Worm (Caenorhabditis elegans) whole organism, young adult: ENCODE results near the gene D2023.6.
A peak's percentile ranks its signal among the peaks of the same experiment; 100 is the strongest.

Experiments
- B0019.2 ChIP-seq: fragments of 200-800 bp; sonication (Bioruptor generic); conservative IDR thresholded peaks from 2 replicates; pipeline ENCODE4 v1.3.6; 2022; ENCODE audit warnings: missing genetic modification reagents, missing genetic modification characterization, missing compliant biosample characterization
- C17E4.6 ChIP-seq: fragments of 200-800 bp; sonication (Bioruptor generic); IDR thresholded peaks from 2 replicates; pipeline ENCODE4 v1.3.6; 2022; ENCODE audit warnings: missing genetic modification reagents, missing genetic modification characterization, missing compliant biosample characterization
- F37B4.10 ChIP-seq: fragments of 200-800 bp; sonication (Bioruptor generic); IDR thresholded peaks from 2 replicates; pipeline ENCODE4 v1.3.6; 2022; ENCODE audit warnings: missing genetic modification characterization, missing compliant biosample characterization
- F39B2.1 ChIP-seq: fragments of 200-800 bp; sonication (Bioruptor generic); IDR thresholded peaks from 2 replicates; pipeline ENCODE4 v1.3.6; 2022; ENCODE audit warnings: missing genetic modification reagents, missing genetic modification characterization, missing compliant biosample characterization
- F49E8.2 ChIP-seq: sonication (generic microtip); optimal IDR thresholded peaks from 3 replicates; lab custom pipeline; 2017; ENCODE audit warnings: missing genetic modification characterization, mild to moderate bottlenecking, missing compliant biosample characterization, antibody characterized with exemption, moderate library complexity; ENCODE audit not compliant: insufficient read depth
- F55B11.4 ChIP-seq: sonication (generic microtip); optimal IDR thresholded peaks from 2 replicates; lab custom pipeline; 2016; ENCODE audit warnings: missing compliant biosample characterization, missing genetic modification characterization, borderline replicate concordance; ENCODE audit not compliant: insufficient read depth
- F57A8.1 ChIP-seq: fragments of 200-800 bp; sonication (Bioruptor generic); optimal IDR thresholded peaks from 2 replicates; lab custom pipeline; 2018; ENCODE audit warnings: mild to moderate bottlenecking, missing genetic modification characterization, moderate library complexity, missing compliant biosample characterization
- K11D2.4 ChIP-seq: fragments of 200-800 bp; sonication (Bioruptor generic); IDR thresholded peaks from 2 replicates; pipeline ENCODE4 v1.3.6; 2022; ENCODE audit warnings: missing genetic modification reagents, missing genetic modification characterization, missing compliant biosample characterization
- K12H6.12 ChIP-seq: fragments of 200-800 bp; sonication (Bioruptor generic); optimal IDR thresholded peaks from 2 replicates; lab custom pipeline; 2018; ENCODE audit warnings: mild to moderate bottlenecking, missing genetic modification characterization, missing compliant biosample characterization
- T07F8.4 ChIP-seq: sonication (generic microtip); optimal IDR thresholded peaks from 2 replicates; lab custom pipeline; 2016; ENCODE audit warnings: mild to moderate bottlenecking, missing genetic modification characterization, moderate library complexity, missing compliant biosample characterization
- T26A5.8 ChIP-seq: sonication (generic microtip); optimal IDR thresholded peaks from 2 replicates; lab custom pipeline; 2016; ENCODE audit warnings: missing genetic modification characterization, missing compliant biosample characterization
- Y53F4B.3 ChIP-seq: fragments of 200-800 bp; sonication (Bioruptor generic); IDR thresholded peaks from 2 replicates; pipeline ENCODE4 v1.3.6; 2022; ENCODE audit warnings: missing genetic modification reagents, missing genetic modification characterization, missing compliant biosample characterization
- athp-1 ChIP-seq: sonication (generic microtip); optimal IDR thresholded peaks from 2 replicates; lab custom pipeline; 2017; ENCODE audit warnings: mild to moderate bottlenecking, missing genetic modification characterization, missing compliant biosample characterization
- attf-3 ChIP-seq: fragments of 200-800 bp; sonication (Bioruptor generic); conservative IDR thresholded peaks from 2 replicates; pipeline ENCODE4 v1.3.6; 2022; ENCODE audit warnings: missing genetic modification reagents, missing genetic modification characterization, missing compliant biosample characterization
- bed-1 ChIP-seq: fragments of 200-800 bp; sonication (Bioruptor generic); IDR thresholded peaks from 2 replicates; pipeline ENCODE4 v1.3.6; 2022; ENCODE audit warnings: missing genetic modification reagents, missing genetic modification characterization, missing compliant biosample characterization
- ccch-3 ChIP-seq: fragments of 200-800 bp; sonication (Bioruptor generic); optimal IDR thresholded peaks from 2 replicates; lab custom pipeline; 2018; ENCODE audit warnings: mild to moderate bottlenecking, missing genetic modification characterization, missing compliant biosample characterization
- ceh-27 ChIP-seq: fragments of 200-800 bp; sonication (Bioruptor generic); optimal IDR thresholded peaks from 2 replicates; lab custom pipeline; 2018; ENCODE audit warnings: mild to moderate bottlenecking, missing genetic modification characterization, moderate library complexity, missing compliant biosample characterization
- ceh-58 ChIP-seq: fragments of 200-800 bp; sonication (Bioruptor generic); IDR thresholded peaks from 2 replicates; pipeline ENCODE4 v1.3.6; 2022; ENCODE audit warnings: missing genetic modification characterization, missing compliant biosample characterization
- ceh-91 ChIP-seq: fragments of 200-800 bp; sonication (Bioruptor generic); IDR thresholded peaks from 2 replicates; pipeline ENCODE4 v1.3.6; 2022; ENCODE audit warnings: missing genetic modification reagents, missing genetic modification characterization, missing compliant biosample characterization
- chd-7 ChIP-seq: sonication (generic microtip); optimal IDR thresholded peaks from 2 replicates; lab custom pipeline; 2016; ENCODE audit warnings: mild to moderate bottlenecking, missing genetic modification characterization, moderate library complexity, missing compliant biosample characterization
- die-1 ChIP-seq: sonication (generic microtip); optimal IDR thresholded peaks from 2 replicates; lab custom pipeline; 2016; ENCODE audit warnings: missing genotype, mild to moderate bottlenecking, missing genetic modification characterization, missing compliant biosample characterization
- dpl-1 ChIP-seq: fragments of 150-350 bp; optimal IDR thresholded peaks from 2 replicates; lab custom pipeline; 2014; ENCODE audit warnings: missing biosample characterization, missing genetic modification reagents, missing genetic modification characterization
- egrh-3 ChIP-seq: fragments of 200-800 bp; sonication (Bioruptor generic); IDR thresholded peaks from 2 replicates; pipeline ENCODE4 v1.3.6; 2022; ENCODE audit warnings: missing genetic modification reagents, missing genetic modification characterization, missing compliant biosample characterization
- ets-4 ChIP-seq: fragments of 200-800 bp; sonication (Bioruptor generic); optimal IDR thresholded peaks from 2 replicates; lab custom pipeline; 2018; ENCODE audit warnings: mild to moderate bottlenecking, missing genetic modification characterization, missing compliant biosample characterization
- fkh-3 ChIP-seq: sonication (generic microtip); optimal IDR thresholded peaks from 2 replicates; lab custom pipeline; 2016; ENCODE audit warnings: mild to moderate bottlenecking, missing genetic modification characterization, missing compliant biosample characterization
- hlh-12 ChIP-seq: sonication (generic microtip); optimal IDR thresholded peaks from 2 replicates; lab custom pipeline; 2016; ENCODE audit warnings: missing genetic modification characterization, missing compliant biosample characterization
- hrde-1 ChIP-seq: sonication (generic microtip); optimal IDR thresholded peaks from 2 replicates; lab custom pipeline; 2016; ENCODE audit warnings: missing genetic modification characterization, mild to moderate bottlenecking, missing compliant biosample characterization, moderate library complexity, missing genotype, missing genetic modification reagents, borderline replicate concordance
- let-607 ChIP-seq, 2 experiments: fragments of 200-800 bp in 1 of 2; sonication (Bioruptor generic) in 1 of 2; sonication (generic microtip) in 1 of 2; optimal IDR thresholded peaks; 2 replicates each; lab custom pipeline; 2016 to 2018; ENCODE audit warnings: mild to moderate bottlenecking in 2 of 2, missing compliant biosample characterization in 2 of 2, missing genetic modification characterization in 2 of 2, moderate library complexity in 2 of 2, missing genotype in 1 of 2
- lin-54 ChIP-seq: fragments of 200-800 bp; sonication (Bioruptor generic); optimal IDR thresholded peaks from 2 replicates; lab custom pipeline; 2018; ENCODE audit warnings: mild to moderate bottlenecking, missing genetic modification characterization, missing compliant biosample characterization
- lsl-1 ChIP-seq: fragments of 200-800 bp; sonication (Bioruptor generic); optimal IDR thresholded peaks from 2 replicates; lab custom pipeline; 2018; ENCODE audit warnings: mild to moderate bottlenecking, missing genetic modification characterization, moderate library complexity, missing compliant biosample characterization
- lsy-27 ChIP-seq: sonication (generic microtip); optimal IDR thresholded peaks from 2 replicates; lab custom pipeline; 2017; ENCODE audit warnings: missing genetic modification characterization, mild to moderate bottlenecking, missing compliant biosample characterization, antibody characterized with exemption, missing genotype, borderline replicate concordance; ENCODE audit not compliant: insufficient read depth
- madf-8 ChIP-seq: fragments of 200-800 bp; sonication (Bioruptor generic); conservative IDR thresholded peaks from 2 replicates; pipeline ENCODE4 v1.3.6; 2022; ENCODE audit warnings: missing genetic modification reagents, missing genetic modification characterization, missing compliant biosample characterization
- mel-28 ChIP-seq: sonication (generic microtip); optimal IDR thresholded peaks from 2 replicates; lab custom pipeline; 2016; ENCODE audit warnings: borderline replicate concordance, mild to moderate bottlenecking, missing genetic modification characterization, missing compliant biosample characterization
- mes-4 ChIP-seq: sonication (generic microtip); optimal IDR thresholded peaks from 2 replicates; lab custom pipeline; 2016; ENCODE audit warnings: missing genotype, missing genetic modification characterization, missing compliant biosample characterization
- mxl-1 ChIP-seq: sonication (generic microtip); optimal IDR thresholded peaks from 2 replicates; lab custom pipeline; 2016; ENCODE audit warnings: missing genetic modification characterization, missing compliant biosample characterization
- nfya-1 ChIP-seq: sonication (generic microtip); optimal IDR thresholded peaks from 2 replicates; lab custom pipeline; 2017; ENCODE audit warnings: antibody characterized with exemption, missing compliant biosample characterization, missing genetic modification characterization, borderline replicate concordance; ENCODE audit not compliant: insufficient read depth
- nhr-120 ChIP-seq: fragments of 200-800 bp; sonication (Bioruptor generic); IDR thresholded peaks from 2 replicates; pipeline ENCODE4 v1.3.6; 2022; ENCODE audit warnings: missing genetic modification characterization, missing compliant biosample characterization
- nhr-179 ChIP-seq: sonication (generic microtip); optimal IDR thresholded peaks from 2 replicates; lab custom pipeline; 2016; ENCODE audit warnings: mild to moderate bottlenecking, missing genetic modification characterization, missing compliant biosample characterization
- pbrm-1 ChIP-seq: fragments of 200-800 bp; sonication (Bioruptor generic); IDR thresholded peaks from 2 replicates; pipeline ENCODE4 v1.3.6; 2022; ENCODE audit warnings: missing genetic modification reagents, missing genetic modification characterization, missing compliant biosample characterization
- rcor-1 ChIP-seq: fragments of 200-800 bp; sonication (Bioruptor generic); IDR thresholded peaks from 2 replicates; pipeline ENCODE4 v1.3.6; 2022; ENCODE audit warnings: missing genetic modification reagents, missing genetic modification characterization, missing compliant biosample characterization
- sdz-38 ChIP-seq: sonication (generic microtip); optimal IDR thresholded peaks from 2 replicates; lab custom pipeline; 2016; ENCODE audit warnings: missing genotype, missing genetic modification characterization, missing compliant biosample characterization
- snpc-1.1 ChIP-seq: sonication (generic microtip); optimal IDR thresholded peaks from 2 replicates; lab custom pipeline; 2017; ENCODE audit warnings: missing genetic modification characterization, mild to moderate bottlenecking, missing compliant biosample characterization, antibody characterized with exemption, moderate library complexity, missing genotype, missing genetic modification reagents; ENCODE audit not compliant: insufficient read depth
- snpc-1.3 ChIP-seq: sonication (generic microtip); optimal IDR thresholded peaks from 2 replicates; lab custom pipeline; 2017; ENCODE audit warnings: missing genetic modification characterization, mild to moderate bottlenecking, missing compliant biosample characterization, antibody characterized with exemption, moderate library complexity, missing genotype, missing genetic modification reagents; ENCODE audit not compliant: insufficient read depth
- tbp1 ChIP-seq: fragments of 200-800 bp; sonication (Bioruptor generic); optimal IDR thresholded peaks from 2 replicates; lab custom pipeline; 2018; ENCODE audit warnings: mild to moderate bottlenecking, missing genetic modification characterization, missing compliant biosample characterization
- unc-130 ChIP-seq: sonication (generic microtip); optimal IDR thresholded peaks from 2 replicates; lab custom pipeline; 2016; ENCODE audit warnings: missing genetic modification reagents, missing genetic modification characterization, missing compliant biosample characterization
- unc-62 ChIP-seq: fragments of 150-350 bp; optimal IDR thresholded peaks from 2 replicates; lab custom pipeline; 2014; ENCODE audit warnings: missing biosample characterization, missing genetic modification reagents, missing genetic modification characterization
- ztf-22 ChIP-seq: fragments of 200-800 bp; sonication (Bioruptor generic); optimal IDR thresholded peaks from 2 replicates; lab custom pipeline; 2018; ENCODE audit warnings: mild to moderate bottlenecking, missing genetic modification characterization, moderate library complexity, missing compliant biosample characterization
- ztf-6 ChIP-seq: fragments of 200-800 bp; sonication (Bioruptor generic); IDR thresholded peaks from 2 replicates; pipeline ENCODE4 v1.3.6; 2022; ENCODE audit warnings: missing genetic modification reagents, missing genetic modification characterization, missing compliant biosample characterization

D2023.6 gene

DNA sequence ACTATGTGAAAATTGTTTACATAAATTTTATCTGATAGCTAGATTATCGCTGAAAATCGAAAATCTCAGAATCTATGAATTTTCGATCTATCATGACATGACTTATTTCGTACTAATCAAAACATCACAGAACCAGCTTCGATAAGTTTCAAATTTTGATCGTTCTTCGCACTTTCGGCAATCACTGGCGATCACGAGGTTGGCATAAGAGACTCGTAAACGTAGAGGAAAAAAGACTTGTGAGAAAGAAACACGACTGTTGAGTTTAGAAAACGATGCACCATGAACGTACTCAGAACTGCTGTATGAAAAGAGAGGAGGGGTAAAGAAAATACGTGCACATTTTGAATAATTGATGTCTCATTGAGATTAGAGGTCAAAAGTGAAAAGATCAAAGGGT, 3.2 kb upstream of the D2023.6 start (continued):
- no peak for TF ChIP-seq ccch-3
- TF ChIP-seq F57A8.1 (GFP tag; lab: Kevin White, UChicago) = no peak
- TF ChIP-seq K11D2.4 (GFP tag; lab: Robert Waterston, UW) = no peak
- TF ChIP-seq ceh-91 = no peak
- no peak for TF ChIP-seq attf-3 (GFP tag; lab: Robert Waterston, UW)
- TF ChIP-seq ceh-58 (GFP tag; lab: Robert Waterston, UW) = no peak
- TF ChIP-seq K12H6.12 (tag; lab: Kevin White, UChicago) = no peak
- no peak for TF ChIP-seq nfya-1 (tag; lab: Kevin White, UChicago)
- TF ChIP-seq Y53F4B.3 (GFP tag; lab: Robert Waterston, UW) = no peak
- TF ChIP-seq snpc-1.1 (tag; lab: Kevin White, UChicago) = no peak
- no peak for TF ChIP-seq nhr-120
- no peak for TF ChIP-seq T07F8.4 (tag; lab: Kevin White, UChicago)
- TF ChIP-seq unc-130 (GFP tag; lab: Kevin White, UChicago) = no peak
- TF ChIP-seq bed-1 (GFP tag; lab: Robert Waterston, UW) = no peak
- peak; percentile 67 for TF ChIP-seq lin-54
- no peak for TF ChIP-seq lsy-27 (tag; lab: Kevin White, UChicago)
- no peak for TF ChIP-seq fkh-3 (tag; lab: Kevin White, UChicago)
- no peak for TF ChIP-seq F55B11.4 (tag; lab: Kevin White, UChicago)
- no peak for TF ChIP-seq athp-1
- TF ChIP-seq F39B2.1 (GFP tag; lab: Robert Waterston, UW) = no peak
- TF ChIP-seq F49E8.2 (tag; lab: Kevin White, UChicago) = no peak
- TF ChIP-seq ceh-27 (GFP tag; lab: Kevin White, UChicago) = no peak
- no peak for TF ChIP-seq T26A5.8 (tag; lab: Kevin White, UChicago)
- TF ChIP-seq rcor-1 (GFP tag; lab: Robert Waterston, UW) = 0 out of 2 replicates have a peak, but pooled peaks have one; percentile 18
- peak; percentile 57 for TF ChIP-seq tbp1 (GFP tag; lab: Kevin White, UChicago)
- TF ChIP-seq C17E4.6 (GFP tag; lab: Robert Waterston, UW) = no peak
- TF ChIP-seq madf-8 (GFP tag; lab: Robert Waterston, UW) = no peak
- TF ChIP-seq pbrm-1 = no peak
- TF ChIP-seq sdz-38 (tag; lab: Kevin White, UChicago) = no peak
- TF ChIP-seq egrh-3 (GFP tag; lab: Robert Waterston, UW) = no peak
- no peak for TF ChIP-seq mel-28
- TF ChIP-seq unc-62 (GFP tag; lab: Kevin White, UChicago) = peak; percentile 3
- TF ChIP-seq ztf-6 (GFP tag; lab: Robert Waterston, UW) = no peak
- no peak for TF ChIP-seq dpl-1
- peak; percentile 59 for TF ChIP-seq chd-7 (tag; lab: Kevin White, UChicago)
- TF ChIP-seq let-607 (tag; optimal IDR thresholded peaks at IDR 0.05; lab: Kevin White, UChicago) = peak in 1 of 2 experiments; percentile 50
- TF ChIP-seq hlh-12 (tag; lab: Kevin White, UChicago) = no peak
- TF ChIP-seq snpc-1.3 = no peak
- no peak for TF ChIP-seq mes-4 (tag; lab: Kevin White, UChicago)
- TF ChIP-seq F37B4.10 = no peak
- TF ChIP-seq nhr-179 (tag; lab: Kevin White, UChicago) = no peak
- TF ChIP-seq die-1 = no peak
- no peak for TF ChIP-seq hrde-1 (tag; lab: Kevin White, UChicago)
- peak; percentile 28 for TF ChIP-seq ets-4 (GFP tag; lab: Kevin White, UChicago)
- no peak for TF ChIP-seq lsl-1
- no peak for TF ChIP-seq B0019.2 (GFP tag; lab: Robert Waterston, UW)
- TF ChIP-seq mxl-1 = no peak
- TF ChIP-seq ztf-22 (GFP tag; lab: Kevin White, UChicago) = no peak
